Worm (Caenorhabditis elegans) whole organism, young adult: Measurements from ENCODE around the gene pmp-1.

Source experiments
- B0019.2 ChIP-seq: fragments of 200-800 bp; sonication (Bioruptor generic); conservative IDR thresholded peaks from 2 replicates; pipeline ENCODE4 v1.3.6; 2022; ENCODE audit warnings: missing genetic modification reagents, missing genetic modification characterization, missing compliant biosample characterization
- B0336.3 ChIP-seq: fragments of 200-800 bp; sonication (Bioruptor generic); IDR thresholded peaks from 2 replicates; pipeline ENCODE4 v1.3.6; 2022; ENCODE audit warnings: missing genetic modification characterization, missing compliant biosample characterization
- C17E4.6 ChIP-seq: fragments of 200-800 bp; sonication (Bioruptor generic); IDR thresholded peaks from 2 replicates; pipeline ENCODE4 v1.3.6; 2022; ENCODE audit warnings: missing genetic modification reagents, missing genetic modification characterization, missing compliant biosample characterization
- D2030.7 ChIP-seq: fragments of 200-800 bp; sonication (Bioruptor generic); IDR thresholded peaks from 2 replicates; pipeline ENCODE4 v1.3.6; 2022; ENCODE audit warnings: missing genetic modification reagents, missing genetic modification characterization, missing compliant biosample characterization
- F23B12.7 ChIP-seq: sonication (generic microtip); optimal IDR thresholded peaks from 2 replicates; lab custom pipeline; 2017; ENCODE audit warnings: missing genetic modification characterization, mild to moderate bottlenecking, missing compliant biosample characterization, antibody characterized with exemption, moderate library complexity; ENCODE audit not compliant: insufficient read depth
- F33H1.4 ChIP-seq: fragments of 200-800 bp; sonication (Bioruptor generic); IDR thresholded peaks from 2 replicates; pipeline ENCODE4 v1.3.6; 2022; ENCODE audit warnings: missing genetic modification reagents, missing genetic modification characterization, missing compliant biosample characterization
- F37B4.10 ChIP-seq: fragments of 200-800 bp; sonication (Bioruptor generic); IDR thresholded peaks from 2 replicates; pipeline ENCODE4 v1.3.6; 2022; ENCODE audit warnings: missing genetic modification characterization, missing compliant biosample characterization
- F39B2.1 ChIP-seq: fragments of 200-800 bp; sonication (Bioruptor generic); IDR thresholded peaks from 2 replicates; pipeline ENCODE4 v1.3.6; 2022; ENCODE audit warnings: missing genetic modification reagents, missing genetic modification characterization, missing compliant biosample characterization
- K12H6.12 ChIP-seq: fragments of 200-800 bp; sonication (Bioruptor generic); optimal IDR thresholded peaks from 2 replicates; lab custom pipeline; 2018; ENCODE audit warnings: mild to moderate bottlenecking, missing genetic modification characterization, missing compliant biosample characterization
- T26A5.8 ChIP-seq: sonication (generic microtip); optimal IDR thresholded peaks from 2 replicates; lab custom pipeline; 2016; ENCODE audit warnings: missing genetic modification characterization, missing compliant biosample characterization
- Y79H2A.3 ChIP-seq: fragments of 200-800 bp; sonication (Bioruptor generic); conservative IDR thresholded peaks from 2 replicates; pipeline ENCODE4 v1.3.6; 2022; ENCODE audit warnings: missing genetic modification reagents, missing genetic modification characterization, missing compliant biosample characterization
- Y95B8A.8 ChIP-seq: fragments of 200-800 bp; sonication (Bioruptor generic); IDR thresholded peaks from 2 replicates; pipeline ENCODE4 v1.3.6; 2022; ENCODE audit warnings: missing genetic modification reagents, missing genetic modification characterization, missing compliant biosample characterization
- aptf-3 ChIP-seq: fragments of 200-800 bp; sonication (Bioruptor generic); IDR thresholded peaks from 2 replicates; pipeline ENCODE4 v1.3.6; 2022; ENCODE audit warnings: missing genetic modification characterization, missing compliant biosample characterization
- athp-1 ChIP-seq: sonication (generic microtip); optimal IDR thresholded peaks from 2 replicates; lab custom pipeline; 2017; ENCODE audit warnings: mild to moderate bottlenecking, missing genetic modification characterization, missing compliant biosample characterization
- attf-3 ChIP-seq: fragments of 200-800 bp; sonication (Bioruptor generic); conservative IDR thresholded peaks from 2 replicates; pipeline ENCODE4 v1.3.6; 2022; ENCODE audit warnings: missing genetic modification reagents, missing genetic modification characterization, missing compliant biosample characterization
- bed-1 ChIP-seq: fragments of 200-800 bp; sonication (Bioruptor generic); IDR thresholded peaks from 2 replicates; pipeline ENCODE4 v1.3.6; 2022; ENCODE audit warnings: missing genetic modification reagents, missing genetic modification characterization, missing compliant biosample characterization
- dox-1 ChIP-seq: fragments of 200-800 bp; sonication (Bioruptor generic); IDR thresholded peaks from 2 replicates; pipeline ENCODE4 v1.3.6; 2022; ENCODE audit warnings: missing genetic modification reagents, missing genetic modification characterization, missing compliant biosample characterization
- dpff-1 ChIP-seq: sonication (generic microtip); optimal IDR thresholded peaks from 2 replicates; lab custom pipeline; 2017; ENCODE audit warnings: mild to moderate bottlenecking, missing genetic modification characterization, missing compliant biosample characterization
- egl-18 ChIP-seq: fragments of 200-800 bp; sonication (Bioruptor generic); IDR thresholded peaks from 2 replicates; pipeline ENCODE4 v1.3.6; 2022; ENCODE audit warnings: missing genetic modification reagents, missing genetic modification characterization, missing compliant biosample characterization
- egrh-3 ChIP-seq: fragments of 200-800 bp; sonication (Bioruptor generic); IDR thresholded peaks from 2 replicates; pipeline ENCODE4 v1.3.6; 2022; ENCODE audit warnings: missing genetic modification reagents, missing genetic modification characterization, missing compliant biosample characterization
- hrde-1 ChIP-seq: sonication (generic microtip); optimal IDR thresholded peaks from 2 replicates; lab custom pipeline; 2016; ENCODE audit warnings: missing genetic modification characterization, mild to moderate bottlenecking, missing compliant biosample characterization, moderate library complexity, missing genotype, missing genetic modification reagents, borderline replicate concordance
- hsf-1 ChIP-seq: fragments of 200-800 bp; sonication (Bioruptor generic); IDR thresholded peaks from 2 replicates; pipeline ENCODE4 v1.3.6; 2022; ENCODE audit warnings: missing genetic modification reagents, missing genetic modification characterization, missing compliant biosample characterization
- let-526 ChIP-seq: fragments of 200-800 bp; sonication (Bioruptor generic); IDR thresholded peaks from 2 replicates; pipeline ENCODE4 v1.3.6; 2022; ENCODE audit warnings: missing genetic modification reagents, missing genetic modification characterization, missing compliant biosample characterization
- lin-26 ChIP-seq: fragments of 200-800 bp; sonication (Bioruptor generic); IDR thresholded peaks from 2 replicates; pipeline ENCODE4 v1.3.6; 2022; ENCODE audit warnings: missing genetic modification reagents, missing genetic modification characterization, missing compliant biosample characterization
- lir-1 ChIP-seq: fragments of 200-800 bp; sonication (Bioruptor generic); conservative IDR thresholded peaks from 2 replicates; pipeline ENCODE4 v1.3.6; 2022; ENCODE audit warnings: missing genetic modification reagents, missing genetic modification characterization, missing compliant biosample characterization
- lsy-27 ChIP-seq: sonication (generic microtip); optimal IDR thresholded peaks from 2 replicates; lab custom pipeline; 2017; ENCODE audit warnings: missing genetic modification characterization, mild to moderate bottlenecking, missing compliant biosample characterization, antibody characterized with exemption, missing genotype, borderline replicate concordance; ENCODE audit not compliant: insufficient read depth
- madf-6 ChIP-seq: fragments of 200-800 bp; sonication (Bioruptor generic); IDR thresholded peaks from 2 replicates; pipeline ENCODE4 v1.3.6; 2022; ENCODE audit warnings: missing genetic modification reagents, missing genetic modification characterization, missing compliant biosample characterization
- mcd-1 ChIP-seq: fragments of 200-800 bp; sonication (Bioruptor generic); IDR thresholded peaks from 2 replicates; pipeline ENCODE4 v1.3.6; 2022; ENCODE audit warnings: missing genetic modification reagents, missing genetic modification characterization, missing compliant biosample characterization
- nfya-1 ChIP-seq: sonication (generic microtip); optimal IDR thresholded peaks from 2 replicates; lab custom pipeline; 2017; ENCODE audit warnings: antibody characterized with exemption, missing compliant biosample characterization, missing genetic modification characterization, borderline replicate concordance; ENCODE audit not compliant: insufficient read depth
- nfya-2 ChIP-seq: fragments of 200-800 bp; sonication (Bioruptor generic); IDR thresholded peaks from 2 replicates; pipeline ENCODE4 v1.3.6; 2022; ENCODE audit warnings: missing genetic modification reagents, missing genetic modification characterization, missing compliant biosample characterization
- nfyb-1 ChIP-seq: fragments of 200-800 bp; sonication (Bioruptor generic); IDR thresholded peaks from 2 replicates; pipeline ENCODE4 v1.3.6; 2022; ENCODE audit warnings: missing genetic modification reagents, missing genetic modification characterization, missing compliant biosample characterization
- nhr-120 ChIP-seq: fragments of 200-800 bp; sonication (Bioruptor generic); IDR thresholded peaks from 2 replicates; pipeline ENCODE4 v1.3.6; 2022; ENCODE audit warnings: missing genetic modification characterization, missing compliant biosample characterization
- nhr-27 ChIP-seq: fragments of 200-800 bp; sonication (Bioruptor generic); optimal IDR thresholded peaks from 2 replicates; lab custom pipeline; 2018; ENCODE audit warnings: mild to moderate bottlenecking, missing genetic modification characterization, moderate library complexity, missing compliant biosample characterization
- rcor-1 ChIP-seq: fragments of 200-800 bp; sonication (Bioruptor generic); IDR thresholded peaks from 2 replicates; pipeline ENCODE4 v1.3.6; 2022; ENCODE audit warnings: missing genetic modification reagents, missing genetic modification characterization, missing compliant biosample characterization
- snpc-1.3 ChIP-seq: sonication (generic microtip); optimal IDR thresholded peaks from 2 replicates; lab custom pipeline; 2017; ENCODE audit warnings: missing genetic modification characterization, mild to moderate bottlenecking, missing compliant biosample characterization, antibody characterized with exemption, moderate library complexity, missing genotype, missing genetic modification reagents; ENCODE audit not compliant: insufficient read depth
- somi-1 ChIP-seq: fragments of 200-800 bp; sonication (Bioruptor generic); optimal IDR thresholded peaks from 2 replicates; lab custom pipeline; 2018; ENCODE audit warnings: mild to moderate bottlenecking, missing genetic modification characterization, missing compliant biosample characterization
- tbp1 ChIP-seq: fragments of 200-800 bp; sonication (Bioruptor generic); optimal IDR thresholded peaks from 2 replicates; lab custom pipeline; 2018; ENCODE audit warnings: mild to moderate bottlenecking, missing genetic modification characterization, missing compliant biosample characterization
- tlf-1 ChIP-seq: fragments of 200-800 bp; sonication (Bioruptor generic); optimal IDR thresholded peaks from 2 replicates; lab custom pipeline; 2018; ENCODE audit warnings: mild to moderate bottlenecking, missing genetic modification characterization, missing compliant biosample characterization
- unc-62 ChIP-seq: fragments of 150-350 bp; optimal IDR thresholded peaks from 2 replicates; lab custom pipeline; 2014; ENCODE audit warnings: missing biosample characterization, missing genetic modification reagents, missing genetic modification characterization
- xnd-1 ChIP-seq: sonication (generic microtip); optimal IDR thresholded peaks from 2 replicates; lab custom pipeline; 2016; ENCODE audit warnings: missing genotype, missing genetic modification reagents, missing genetic modification characterization, missing compliant biosample characterization
- zim-3 ChIP-seq: sonication (generic microtip); optimal IDR thresholded peaks from 2 replicates; lab custom pipeline; 2017; ENCODE audit warnings: mild to moderate bottlenecking, missing genetic modification characterization, moderate library complexity, missing compliant biosample characterization
- ztf-26 ChIP-seq: sonication (generic microtip); optimal IDR thresholded peaks from 2 replicates; lab custom pipeline; 2017; ENCODE audit warnings: missing genetic modification characterization, missing compliant biosample characterization

Gene pmp-1

ce11 chrII:6853059-6853466, 30.5 kb downstream of the pmp-1 start (continued):
- TF ChIP-seq T26A5.8 (tag; lab: Kevin White, UChicago) = no peak
- peak; percentile 54 for TF ChIP-seq somi-1 (GFP tag; lab: Kevin White, UChicago)
- peak; percentile 53; the same call in 1 of the 2 replicates for TF ChIP-seq attf-3 (GFP tag; lab: Robert Waterston, UW)
- TF ChIP-seq nhr-27 (tag; lab: Kevin White, UChicago) = no peak
- peak; percentile 49 for TF ChIP-seq tlf-1 (GFP tag; lab: Kevin White, UChicago)
- TF ChIP-seq bed-1 (GFP tag; lab: Robert Waterston, UW) = no peak
- TF ChIP-seq lir-1 (GFP tag; lab: Robert Waterston, UW) = 0 out of 2 replicates have a peak, but pooled peaks have one; percentile 7
- no peak for TF ChIP-seq lsy-27
- no peak for TF ChIP-seq egl-18 (GFP tag; lab: Robert Waterston, UW)
- peak; percentile 2 for TF ChIP-seq xnd-1 (tag; lab: Kevin White, UChicago)
- TF ChIP-seq let-526 (GFP tag; lab: Robert Waterston, UW) = no peak
- no peak for TF ChIP-seq zim-3
- TF ChIP-seq F23B12.7 = no peak
- no peak for TF ChIP-seq hsf-1 (GFP tag; lab: Robert Waterston, UW)
- TF ChIP-seq unc-62 (GFP tag; lab: Kevin White, UChicago) = no peak
- 0 out of 2 replicates have a peak, but pooled peaks have one; percentile 55 for TF ChIP-seq F37B4.10 (GFP tag; lab: Robert Waterston, UW)
- no peak; the same call in 1 of the 2 replicates for TF ChIP-seq aptf-3
- peak; percentile 69 for TF ChIP-seq K12H6.12 (tag; lab: Kevin White, UChicago)
- no peak for TF ChIP-seq C17E4.6 (GFP tag; lab: Robert Waterston, UW)
- peak; percentile 75 for TF ChIP-seq lin-26 (GFP tag; lab: Robert Waterston, UW)
- no peak for TF ChIP-seq snpc-1.3 (tag; lab: Kevin White, UChicago)
- TF ChIP-seq mcd-1 (GFP tag; lab: Robert Waterston, UW) = peak; percentile 74
- peak; percentile 64; the same call in 1 of the 2 replicates for TF ChIP-seq madf-6
- peak; percentile 46; the same call in 1 of the 2 replicates for TF ChIP-seq D2030.7 (GFP tag; lab: Robert Waterston, UW)
- TF ChIP-seq F39B2.1 (GFP tag; lab: Robert Waterston, UW) = no peak
- TF ChIP-seq nfyb-1 (GFP tag; lab: Robert Waterston, UW) = peak; percentile 61
- no peak for TF ChIP-seq dpff-1
- 0 out of 2 replicates have a peak, but pooled peaks have one; percentile 25 for TF ChIP-seq Y79H2A.3 (GFP tag; lab: Robert Waterston, UW)
- TF ChIP-seq nfya-2 (GFP tag; lab: Robert Waterston, UW) = no peak
- TF ChIP-seq B0336.3 = peak; percentile 77
- TF ChIP-seq athp-1 (tag; lab: Kevin White, UChicago) = peak; percentile 51
- TF ChIP-seq F33H1.4 = peak; percentile 56; the same call in 1 of the 2 replicates
- peak; percentile 48 for TF ChIP-seq hrde-1 (tag; lab: Kevin White, UChicago)
- TF ChIP-seq nhr-120 (GFP tag; lab: Robert Waterston, UW) = no peak
- TF ChIP-seq egrh-3 (GFP tag; lab: Robert Waterston, UW) = peak; percentile 64
- peak; percentile 88 for TF ChIP-seq dox-1 (GFP tag; lab: Robert Waterston, UW)
- TF ChIP-seq ztf-26 = peak; percentile 45
- peak; percentile 72 for TF ChIP-seq rcor-1 (GFP tag; lab: Robert Waterston, UW)
- peak; percentile 93 for TF ChIP-seq tbp1
- TF ChIP-seq B0019.2 (GFP tag; lab: Robert Waterston, UW) = no peak
- TF ChIP-seq Y95B8A.8 (GFP tag; lab: Robert Waterston, UW) = no peak
- TF ChIP-seq nfya-1 (tag; lab: Kevin White, UChicago) = no peak
